Fruit fly (Drosophila melanogaster) whole organism, embryonic: ENCODE results near the gene CG9184.

Source experiments
- BEAF-32 ChIP-seq: fragments of 200-800 bp; sonication (Bioruptor generic); optimal IDR thresholded peaks from 3 replicates; lab custom pipeline; 2017; ENCODE audit warnings: missing biosample characterization, missing genetic modification characterization, mild to moderate bottlenecking, moderate library complexity, missing genetic modification reagents
- CG10959 ChIP-seq: fragments of 200-800 bp; sonication (Bioruptor generic); IDR thresholded peaks from 2 replicates; pipeline ENCODE4 v1.3.6; 2022; ENCODE audit warnings: missing biosample characterization, missing genetic modification characterization
- CG11504 ChIP-seq: fragments of 200-800 bp; sonication (Bioruptor generic); optimal IDR thresholded peaks from 3 replicates; lab custom pipeline; 2019; ENCODE audit warnings: missing biosample characterization, mild to moderate bottlenecking, missing genetic modification characterization, moderate library complexity
- CG12071 ChIP-seq: fragments of 200-800 bp; sonication (Bioruptor generic); optimal IDR thresholded peaks from 3 replicates; lab custom pipeline; 2018; ENCODE audit warnings: missing biosample characterization, mild to moderate bottlenecking, missing genetic modification characterization
- CG12219 ChIP-seq: fragments of 200-800 bp; sonication (Bioruptor generic); optimal IDR thresholded peaks from 3 replicates; lab custom pipeline; 2018; ENCODE audit warnings: missing biosample characterization, mild to moderate bottlenecking, missing genetic modification characterization
- CG12942 ChIP-seq: fragments of 200-800 bp; sonication (Bioruptor generic); optimal IDR thresholded peaks from 3 replicates; lab custom pipeline; 2016; ENCODE audit warnings: missing biosample characterization, missing genetic modification characterization
- CG14667 ChIP-seq: fragments of 200-800 bp; sonication (Bioruptor generic); IDR thresholded peaks from 2 replicates; pipeline ENCODE4 v1.3.6; 2022; ENCODE audit warnings: missing biosample characterization, missing genetic modification characterization
- CG17802 ChIP-seq: fragments of 200-800 bp; sonication (Bioruptor generic); optimal IDR thresholded peaks from 2 replicates; lab custom pipeline; 2018; ENCODE audit warnings: missing biosample characterization, mild to moderate bottlenecking, missing genetic modification characterization, moderate library complexity
- CG2120 ChIP-seq: fragments of 200-800 bp; sonication (Bioruptor generic); optimal IDR thresholded peaks from 3 replicates; lab custom pipeline; 2016; ENCODE audit warnings: missing biosample characterization, missing genetic modification characterization
- CG2712 ChIP-seq: fragments of 200-800 bp; optimal IDR thresholded peaks from 3 replicates; lab custom pipeline; 2019; ENCODE audit warnings: missing biosample characterization, mild to moderate bottlenecking, missing genetic modification characterization, moderate library complexity
- CG2875 ChIP-seq: fragments of 200-800 bp; sonication (Bioruptor generic); optimal IDR thresholded peaks from 2 replicates; lab custom pipeline; 2017; ENCODE audit warnings: missing biosample characterization, mild to moderate bottlenecking, missing genetic modification characterization, missing genetic modification reagents
- CG30431 ChIP-seq: fragments of 200-800 bp; sonication (Bioruptor generic); optimal IDR thresholded peaks from 2 replicates; lab custom pipeline; 2017; ENCODE audit warnings: missing biosample characterization, missing genetic modification characterization
- CG31388 ChIP-seq: fragments of 200-800 bp; sonication (Bioruptor generic); optimal IDR thresholded peaks from 2 replicates; lab custom pipeline; 2016; ENCODE audit warnings: missing biosample characterization, missing genetic modification characterization
- CG31441 ChIP-seq: fragments of 200-800 bp; sonication (Bioruptor generic); IDR thresholded peaks from 2 replicates; pipeline ENCODE4 v1.3.6; 2022; ENCODE audit warnings: missing biosample characterization, missing genetic modification characterization
- CG34376 ChIP-seq: fragments of 200-800 bp; sonication (Bioruptor generic); optimal IDR thresholded peaks from 2 replicates; lab custom pipeline; 2018; ENCODE audit warnings: missing biosample characterization, mild to moderate bottlenecking, missing genetic modification characterization
- CG3726 ChIP-seq: fragments of 200-800 bp; sonication (Bioruptor generic); IDR thresholded peaks from 3 replicates; pipeline ENCODE4, ENCODE4 v1.3.6; 2022; ENCODE audit warnings: missing biosample characterization, missing genetic modification characterization
- CG43689 ChIP-seq: fragments of 200-800 bp; sonication (Bioruptor generic); IDR thresholded peaks from 2 replicates; pipeline ENCODE4 v1.3.6; 2022; ENCODE audit warnings: missing biosample characterization, missing genetic modification characterization
- CG4404 ChIP-seq: fragments of 200-800 bp; sonication (Bioruptor generic); IDR thresholded peaks from 2 replicates; pipeline ENCODE4 v1.3.6; 2022; ENCODE audit warnings: missing biosample characterization, missing genetic modification characterization
- CG6813 ChIP-seq: fragments of 200-800 bp; sonication (Bioruptor generic); optimal IDR thresholded peaks from 2 replicates; lab custom pipeline; 2017; ENCODE audit warnings: missing biosample characterization, missing genetic modification characterization, mild to moderate bottlenecking, moderate library complexity, missing genetic modification reagents
- CG8765 ChIP-seq: fragments of 200-800 bp; sonication (Bioruptor generic); IDR thresholded peaks from 2 replicates; pipeline ENCODE4 v1.3.6; 2022; ENCODE audit warnings: missing biosample characterization, missing genetic modification characterization
- CG8924 ChIP-seq: fragments of 200-800 bp; optimal IDR thresholded peaks from 3 replicates; lab custom pipeline; 2019; ENCODE audit warnings: missing biosample characterization, mild to moderate bottlenecking, missing genetic modification characterization, moderate library complexity
- H15 ChIP-seq: fragments of 200-800 bp; sonication (Bioruptor generic); IDR thresholded peaks from 3 replicates; pipeline ENCODE4 v1.3.6; 2022; ENCODE audit warnings: missing biosample characterization, missing genetic modification characterization
- HHEX ChIP-seq: fragments of 200-800 bp; sonication (Bioruptor generic); optimal IDR thresholded peaks from 3 replicates; lab custom pipeline; 2017; ENCODE audit warnings: missing biosample characterization, mild to moderate bottlenecking, missing genetic modification characterization, missing genetic modification reagents
- Hr39 ChIP-seq: fragments of >200 bp; optimal IDR thresholded peaks from 2 replicates; lab custom pipeline; 2017
- Oli ChIP-seq: fragments of 200-800 bp; sonication (Bioruptor generic); optimal IDR thresholded peaks from 2 replicates; lab custom pipeline; 2018; ENCODE audit warnings: missing biosample characterization, mild to moderate bottlenecking, missing genetic modification characterization, moderate library complexity
- Sox102F ChIP-seq: fragments of 200-800 bp; sonication (Bioruptor generic); optimal IDR thresholded peaks from 2 replicates; lab custom pipeline; 2018; ENCODE audit warnings: missing biosample characterization, mild to moderate bottlenecking, missing genetic modification characterization, moderate library complexity
- Spps ChIP-seq: fragments of 200-800 bp; sonication (Bioruptor generic); optimal IDR thresholded peaks from 2 replicates; lab custom pipeline; 2018; ENCODE audit warnings: missing biosample characterization, mild to moderate bottlenecking, missing genetic modification characterization
- Xbp1 ChIP-seq: fragments of 200-800 bp; sonication (Bioruptor generic); optimal IDR thresholded peaks from 3 replicates; lab custom pipeline; 2016; ENCODE audit warnings: missing biosample characterization, mild to moderate bottlenecking, missing genetic modification characterization
- cad ChIP-seq: fragments of >200 bp; optimal IDR thresholded peaks from 2 replicates; lab custom pipeline; 2017; ENCODE audit warnings: missing biosample characterization, missing genetic modification characterization
- cas ChIP-seq: fragments of 200-800 bp; sonication (Bioruptor generic); IDR thresholded peaks from 2 replicates; pipeline ENCODE4 v1.3.6; 2022; ENCODE audit warnings: missing biosample characterization, missing genetic modification characterization
- corto ChIP-seq: fragments of 200-800 bp; sonication (Bioruptor generic); optimal IDR thresholded peaks from 2 replicates; lab custom pipeline; 2016; ENCODE audit warnings: missing biosample characterization, mild to moderate bottlenecking, missing genetic modification characterization, moderate library complexity
- eyg ChIP-seq: fragments of 200-800 bp; sonication (Bioruptor generic); optimal IDR thresholded peaks from 3 replicates; lab custom pipeline; 2016; ENCODE audit warnings: missing biosample characterization, missing genetic modification characterization
- gem ChIP-seq: fragments of 200-800 bp; sonication (Bioruptor generic); optimal IDR thresholded peaks from 2 replicates; lab custom pipeline; 2019; ENCODE audit warnings: missing biosample characterization, mild to moderate bottlenecking, missing genetic modification characterization, moderate library complexity
- grn ChIP-seq: fragments of 200-800 bp; sonication (Bioruptor generic); optimal IDR thresholded peaks from 3 replicates; lab custom pipeline; 2017; ENCODE audit warnings: missing biosample characterization, missing genetic modification characterization
- gro ChIP-seq: fragments of 200-800 bp; sonication (Bioruptor generic); optimal IDR thresholded peaks from 2 replicates; lab custom pipeline; 2016; ENCODE audit warnings: missing biosample characterization, missing genetic modification characterization
- gt ChIP-seq: fragments of 200-800 bp; sonication (Bioruptor generic); IDR thresholded peaks from 2 replicates; pipeline ENCODE4 v1.3.6; 2022; ENCODE audit warnings: missing biosample characterization, missing genetic modification characterization
- hkb ChIP-seq, 2 experiments: fragments of 200-800 bp in 1 of 2; fragments of >200 bp in 1 of 2; sonication (Bioruptor generic) in 1 of 2; IDR thresholded peaks in 1 of 2; optimal IDR thresholded peaks in 1 of 2; 2 replicates each; pipeline versions ENCODE4 v1.3.6 to Lab custom; 2017 to 2022; ENCODE audit warnings: missing biosample characterization in 1 of 2, missing genetic modification characterization in 1 of 2
- inv ChIP-seq: fragments of 200-800 bp; sonication (Bioruptor generic); IDR thresholded peaks from 2 replicates; pipeline ENCODE4 v1.3.6; 2022; ENCODE audit warnings: missing biosample characterization, missing genetic modification characterization; ENCODE audit not compliant: partially characterized antibody
- mld ChIP-seq: fragments of 200-800 bp; sonication (Bioruptor generic); IDR thresholded peaks from 3 replicates; pipeline ENCODE4 v1.3.6; 2022; ENCODE audit warnings: missing biosample characterization, missing genetic modification characterization; ENCODE audit not compliant: partially characterized antibody
- nerfin-1 ChIP-seq: fragments of 200-800 bp; sonication (Bioruptor generic); optimal IDR thresholded peaks from 3 replicates; lab custom pipeline; 2019; ENCODE audit warnings: missing biosample characterization, mild to moderate bottlenecking, missing genetic modification characterization, moderate library complexity
- nmo ChIP-seq: fragments of 200-800 bp; sonication (Bioruptor generic); optimal IDR thresholded peaks from 2 replicates; lab custom pipeline; 2018; ENCODE audit warnings: missing biosample characterization, mild to moderate bottlenecking, missing genetic modification characterization, moderate library complexity
- onecut ChIP-seq: fragments of 200-800 bp; sonication (Bioruptor generic); IDR thresholded peaks from 2 replicates; pipeline ENCODE4 v1.3.6; 2022; ENCODE audit warnings: missing biosample characterization, missing genetic modification characterization
- org-1 ChIP-seq: fragments of 200-800 bp; sonication (Bioruptor generic); optimal IDR thresholded peaks from 2 replicates; lab custom pipeline; 2017; ENCODE audit warnings: missing biosample characterization, missing genetic modification characterization
- pb ChIP-seq: fragments of 200-800 bp; sonication (Bioruptor generic); optimal IDR thresholded peaks from 3 replicates; lab custom pipeline; 2016; ENCODE audit warnings: missing biosample characterization, missing genetic modification characterization
- pzg ChIP-seq: fragments of 200-800 bp; sonication (Bioruptor generic); optimal IDR thresholded peaks from 3 replicates; lab custom pipeline; 2018; ENCODE audit warnings: missing biosample characterization, mild to moderate bottlenecking, missing genetic modification characterization, moderate library complexity
- tin ChIP-seq: fragments of 200-800 bp; sonication (Bioruptor generic); optimal IDR thresholded peaks from 3 replicates; lab custom pipeline; 2016; ENCODE audit warnings: missing biosample characterization, missing genetic modification characterization
- ttk ChIP-seq: fragments of 200-800 bp; sonication (Bioruptor generic); IDR thresholded peaks from 2 replicates; pipeline ENCODE4 v2.1.2; 2022; ENCODE audit warnings: missing biosample characterization, missing genetic modification characterization
- twi ChIP-seq: fragments of 200-800 bp; optimal IDR thresholded peaks from 2 replicates; lab custom pipeline; 2019; ENCODE audit warnings: missing biosample characterization, mild to moderate bottlenecking, missing genetic modification characterization, moderate library complexity
- vnd ChIP-seq: fragments of 200-800 bp; sonication (Bioruptor generic); IDR thresholded peaks from 3 replicates; pipeline ENCODE4 v1.3.6; 2022; ENCODE audit warnings: missing biosample characterization, missing genetic modification characterization; ENCODE audit not compliant: partially characterized antibody
- zen2 ChIP-seq: fragments of 200-800 bp; sonication (Bioruptor generic); IDR thresholded peaks from 3 replicates; pipeline ENCODE4 v1.3.6; 2022; ENCODE audit warnings: missing biosample characterization, missing genetic modification characterization; ENCODE audit not compliant: partially characterized antibody

Gene CG9184

DNA sequence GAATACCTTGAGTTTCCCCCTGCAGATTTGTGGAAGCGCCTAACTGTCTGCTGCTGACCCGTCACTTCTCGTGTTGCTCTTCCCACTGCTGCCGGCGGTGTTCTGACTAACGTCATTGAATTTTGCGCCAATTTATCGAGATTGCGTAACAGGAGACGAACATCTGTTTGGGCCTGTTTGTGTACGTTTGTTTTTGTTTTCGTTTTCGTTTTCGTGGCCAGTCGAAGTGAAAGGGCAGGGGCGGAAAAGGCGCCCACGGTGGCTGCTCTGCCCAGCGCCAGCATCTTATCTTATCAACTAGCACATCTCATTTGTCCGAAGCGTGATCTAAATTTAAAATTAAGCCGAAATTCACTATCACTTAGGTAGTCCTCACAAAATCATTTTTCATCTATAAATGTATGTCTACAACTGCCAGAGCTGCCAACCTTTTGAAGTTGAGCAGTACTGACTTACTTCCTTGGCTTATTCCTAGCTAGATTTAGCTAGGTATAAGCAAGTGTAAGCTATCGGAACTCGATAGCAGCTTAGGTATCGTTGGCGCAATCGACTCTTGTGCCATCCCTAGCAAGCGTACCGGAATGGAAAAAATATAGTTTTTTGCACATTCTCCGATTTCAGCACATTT is 15.5 kb downstream of the CG9184 start, which contains the start of the genes Ctr9 and Nt5a (continued):
- peak; percentile 68 for TF ChIP-seq inv
- peak; percentile 58 for TF ChIP-seq CG2712 (tag; lab: Kevin White, UChicago)
- TF ChIP-seq CG11504 (tag; lab: Kevin White, UChicago): no peak
- peak; percentile 8 for TF ChIP-seq HHEX (GFP tag; lab: Kevin White, UChicago)
- no peak for TF ChIP-seq H15 (GFP tag; lab: Robert Waterston, UW)
- TF ChIP-seq CG34376 (GFP tag; lab: Kevin White, UChicago): peak; percentile 70
- TF ChIP-seq CG12942: peak; percentile 14
- TF ChIP-seq org-1: no peak
- TF ChIP-seq nmo (GFP tag; lab: Kevin White, UChicago): peak; percentile 67
- peak; percentile 87 for TF ChIP-seq gro
- peak; percentile 65 for TF ChIP-seq Xbp1
- TF ChIP-seq Hr39 (lab: Kevin White, UChicago): no peak
- TF ChIP-seq BEAF-32 (GFP tag; lab: Kevin White, UChicago): peak; percentile 79
- no peak for TF ChIP-seq CG31441 (GFP tag; lab: Robert Waterston, UW)
- peak; percentile 62 for TF ChIP-seq CG17802 (tag; lab: Kevin White, UChicago)
- peak; percentile 57 for TF ChIP-seq zen2 (GFP tag; lab: Robert Waterston, UW)
- no peak for TF ChIP-seq CG30431 (GFP tag; lab: Kevin White, UChicago)
- TF ChIP-seq pzg (GFP tag; lab: Kevin White, UChicago): peak; percentile 94
- TF ChIP-seq grn (GFP tag; lab: Kevin White, UChicago): peak; percentile 41
- TF ChIP-seq Spps (tag; lab: Kevin White, UChicago): no peak
- TF ChIP-seq twi (tag; lab: Kevin White, UChicago): peak; percentile 56
- TF ChIP-seq CG4404 (GFP tag; lab: Robert Waterston, UW): no peak
- TF ChIP-seq CG3726 (GFP tag; lab: Robert Waterston, UW): no peak
- peak; percentile 84 for TF ChIP-seq CG2120 (GFP tag; lab: Kevin White, UChicago)
- TF ChIP-seq Sox102F: no peak
- no peak for TF ChIP-seq CG12219 (GFP tag; lab: Kevin White, UChicago)
- TF ChIP-seq CG31388 (GFP tag; lab: Kevin White, UChicago): no peak
- peak; percentile 69 for TF ChIP-seq nerfin-1 (tag; lab: Kevin White, UChicago)
- TF ChIP-seq mld (GFP tag; lab: Robert Waterston, UW): peak; percentile 10; the same call in 1 of the 3 replicates
- no peak for TF ChIP-seq vnd (GFP tag; lab: Robert Waterston, UW)
- no peak for TF ChIP-seq CG43689 (GFP tag; lab: Robert Waterston, UW)
- peak; percentile 59; the same call in 1 of the 2 replicates for TF ChIP-seq cas
- TF ChIP-seq CG2875 (GFP tag; lab: Kevin White, UChicago): no peak
- TF ChIP-seq CG6813 (GFP tag; lab: Kevin White, UChicago): no peak
- TF ChIP-seq eyg (GFP tag; lab: Kevin White, UChicago): peak; percentile 26
- TF ChIP-seq ttk (GFP tag; lab: Robert Waterston, UW): no peak
- no peak for TF ChIP-seq onecut
- TF ChIP-seq gt (GFP tag; lab: Robert Waterston, UW): no peak
- peak; percentile 24 for TF ChIP-seq hkb (optimal IDR thresholded peaks at IDR 0.05; lab: Kevin White, UChicago)
- peak; percentile 36; the same call in 1 of the 2 replicates for TF ChIP-seq hkb (GFP tag; IDR thresholded peaks at IDR 0.05; lab: Robert Waterston, UW)
- TF ChIP-seq pb: peak; percentile 5
- no peak for TF ChIP-seq CG14667 (GFP tag; lab: Robert Waterston, UW)
- no peak for TF ChIP-seq corto (GFP tag; lab: Kevin White, UChicago)
- TF ChIP-seq cad (GFP tag; lab: Kevin White, UChicago): no peak
- no peak for TF ChIP-seq gem (tag; lab: Kevin White, UChicago)
- TF ChIP-seq CG12071: no peak
- no peak for TF ChIP-seq CG8765 (GFP tag; lab: Robert Waterston, UW)
- no peak for TF ChIP-seq CG10959 (GFP tag; lab: Robert Waterston, UW)
- TF ChIP-seq Oli: no peak
- TF ChIP-seq tin (GFP tag; lab: Kevin White, UChicago): peak; percentile 54
- peak; percentile 52 for TF ChIP-seq CG8924 (tag; lab: Kevin White, UChicago)
